Worm (Caenorhabditis elegans): ENCODE results near the gene R151.10.

Gene R151.10

DNA sequence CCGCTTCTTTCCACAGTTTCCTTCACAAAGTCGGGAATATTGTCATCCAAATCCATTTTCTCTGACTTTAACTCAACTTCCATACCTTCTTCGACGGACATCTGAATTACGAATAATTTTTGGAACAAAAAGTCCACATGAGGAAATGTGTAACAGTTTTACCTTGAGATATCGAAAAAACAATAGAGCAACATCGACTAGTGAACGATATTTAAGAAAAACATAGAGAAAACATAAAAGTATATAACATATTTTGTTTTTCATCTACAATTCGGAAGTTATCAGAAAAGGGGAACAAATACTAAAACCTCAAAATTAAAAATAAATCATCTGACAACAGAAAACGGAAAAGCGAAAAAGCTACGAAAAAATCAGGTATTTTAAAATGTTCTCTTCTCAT lies 2.0 kb upstream of the R151.10 start, which contains the start of gene adr-2:
Gene adr-2, minus strand, starts transcription at position 101 of the 400 bp plus-strand sequence.
- no peak for TF ChIP-seq elt-1 (tag; optimal IDR thresholded peaks at IDR 0.05)
- TF ChIP-seq ZK546.5 (tag; optimal IDR thresholded peaks at IDR 0.05), result no peak
- no peak for TF ChIP-seq tbx-2 (tag; optimal IDR thresholded peaks at IDR 0.05)
- no peak for TF ChIP-seq nhr-67 (tag; optimal IDR thresholded peaks at IDR 0.05)
- no peak for TF ChIP-seq R02D3.7 (tag; optimal IDR thresholded peaks at IDR 0.05)
- TF ChIP-seq nhr-11 (tag; optimal IDR thresholded peaks at IDR 0.05), result no peak
- TF ChIP-seq hmg-11 (tag; optimal IDR thresholded peaks at IDR 0.05), result no peak
- no peak for TF ChIP-seq ceh-28 (tag; optimal IDR thresholded peaks at IDR 0.05)
- no peak for TF ChIP-seq nhr-25 (tag; optimal IDR thresholded peaks at IDR 0.05)

DNA sequence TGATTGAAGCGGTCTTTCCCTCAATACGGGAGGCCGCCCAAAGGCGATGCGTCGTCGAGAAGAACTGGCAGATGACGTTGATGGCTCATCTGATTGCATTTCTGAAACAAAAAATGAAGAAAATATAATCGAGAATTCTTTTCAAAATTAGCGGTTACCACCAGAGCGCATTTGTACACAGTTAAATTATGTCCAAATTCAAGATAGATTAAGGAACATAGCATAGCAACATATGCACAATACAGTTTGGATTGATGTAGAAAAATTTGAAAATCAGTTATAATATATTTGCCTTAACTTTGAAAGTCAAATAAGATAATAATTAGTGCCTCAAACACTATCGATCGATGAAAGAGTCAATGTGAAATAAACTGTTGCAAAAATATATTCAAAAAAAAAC lies 1.1 kb downstream of the R151.10 start, which contains the start of gene R151.8:
Gene R151.8, minus strand, starts transcription at position 101 of the 400 bp plus-strand sequence.
- TF ChIP-seq elt-1 (tag; optimal IDR thresholded peaks at IDR 0.05) (no peak), fkh-10 (GFP tag; optimal IDR thresholded peaks at IDR 0.05) (no peak), unc-62 (GFP tag; optimal IDR thresholded peaks at IDR 0.05) (no peak), nhr-11 (tag; optimal IDR thresholded peaks at IDR 0.05) (no peak), aly-2 (tag; optimal IDR thresholded peaks at IDR 0.05) (no peak), ceh-82 (tag; optimal IDR thresholded peaks at IDR 0.05) (no peak), nhr-43 (tag; optimal IDR thresholded peaks at IDR 0.05; ENCODE audit: poor library complexity, severe bottlenecking) (no peak), lin-15B (tag; optimal IDR thresholded peaks at IDR 0.05) (no peak), nfya-1 (tag; optimal IDR thresholded peaks at IDR 0.05; ENCODE audit: insufficient read depth) (no peak), fos-1 (tag; optimal IDR thresholded peaks at IDR 0.05) (no peak), ama-1 (optimal IDR thresholded peaks at IDR 0.05) (no peak), snpc-4 (tag; optimal IDR thresholded peaks at IDR 0.05) (no peak), skn-1 (tag; optimal IDR thresholded peaks at IDR 0.05) (no peak), fkh-2 (tag; optimal IDR thresholded peaks at IDR 0.05) (no peak), tbx-2 (tag; optimal IDR thresholded peaks at IDR 0.05) (no peak), ztf-11 (tag; optimal IDR thresholded peaks at IDR 0.05) (no peak), egl-27 (tag; optimal IDR thresholded peaks at IDR 0.05) (no peak)

DNA sequence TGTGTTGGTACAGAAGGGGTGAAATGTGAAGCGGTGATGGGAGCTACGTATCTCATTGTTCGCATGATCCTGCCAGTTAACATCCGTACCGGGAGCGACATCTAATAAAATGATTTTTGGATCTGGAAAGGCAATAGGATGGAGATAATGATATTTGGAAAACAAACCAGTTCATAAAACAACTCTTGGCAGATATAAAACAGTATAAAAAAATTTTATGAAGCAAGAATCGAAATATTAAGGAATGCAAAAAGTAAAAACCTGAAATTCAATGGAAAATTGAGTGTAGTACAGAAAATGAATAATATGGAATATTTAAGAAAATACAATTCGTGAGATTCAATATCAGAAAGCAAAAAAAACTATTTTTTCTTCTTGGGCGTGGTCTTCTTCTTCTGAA lies 4.1 kb downstream of the R151.10 start, which contains the start of gene hsp-75:
Gene hsp-75, minus strand, starts transcription at position 101 of the 400 bp plus-strand sequence.
- TF ChIP-seq jun-1 (tag; optimal IDR thresholded peaks at IDR 0.05) (no peak), hmg-11 (tag; optimal IDR thresholded peaks at IDR 0.05) (no peak), egl-5 (tag; optimal IDR thresholded peaks at IDR 0.05) (no peak), fos-1 (tag; optimal IDR thresholded peaks at IDR 0.05) (no peak), nhr-28 (tag; optimal IDR thresholded peaks at IDR 0.05) (no peak), lsy-12 (tag; optimal IDR thresholded peaks at IDR 0.05) (no peak), nhr-12 (tag; optimal IDR thresholded peaks at IDR 0.05) (no peak), sea-2 (GFP tag; optimal IDR thresholded peaks at IDR 0.05) (no peak), ceh-28 (tag; optimal IDR thresholded peaks at IDR 0.05) (no peak), eor-1 (tag; optimal IDR thresholded peaks at IDR 0.05) (no peak), ceh-82 (tag; optimal IDR thresholded peaks at IDR 0.05) (no peak), aly-2 (tag; optimal IDR thresholded peaks at IDR 0.05) (no peak), ama-1 (optimal IDR thresholded peaks at IDR 0.05) (no peak), tbx-2 (tag; optimal IDR thresholded peaks at IDR 0.05) (no peak), zag-1 (tag; optimal IDR thresholded peaks at IDR 0.05) (no peak), nhr-43 (tag; optimal IDR thresholded peaks at IDR 0.05; ENCODE audit: poor library complexity, severe bottlenecking) (no peak), pha-4 (tag; optimal IDR thresholded peaks at IDR 0.05) (no peak), nhr-11 (tag; optimal IDR thresholded peaks at IDR 0.05) (no peak)

DNA sequence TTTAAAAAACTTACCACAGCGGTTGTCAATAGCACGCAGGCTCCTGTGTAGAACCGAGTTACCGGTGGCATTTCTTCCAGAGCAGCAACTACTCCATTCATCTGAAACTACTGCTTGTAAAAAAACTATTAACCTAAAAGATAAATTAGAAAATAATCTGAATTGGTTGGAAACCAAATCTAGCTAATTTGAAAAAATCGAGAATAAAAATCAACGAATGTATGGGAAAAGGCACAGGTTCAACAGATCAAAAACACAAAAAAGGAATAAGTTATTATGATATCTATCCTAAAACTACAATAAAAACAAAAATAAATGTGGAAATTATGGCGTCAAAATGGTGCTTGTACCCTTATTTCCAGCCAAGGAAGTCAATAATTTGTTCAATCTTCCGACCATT lies 7.7 kb downstream of the R151.10 start, which contains the start of gene der-2:
Gene der-2, minus strand, starts transcription at position 101 of the 400 bp plus-strand sequence.
- TF ChIP-seq nhr-25 (tag; optimal IDR thresholded peaks at IDR 0.05) (no peak), elt-1 (tag; optimal IDR thresholded peaks at IDR 0.05) (no peak), ztf-4 (tag; optimal IDR thresholded peaks at IDR 0.05) (no peak), ceh-28 (tag; optimal IDR thresholded peaks at IDR 0.05) (no peak), nhr-23 (tag; optimal IDR thresholded peaks at IDR 0.05) (no peak), pha-4 (tag; optimal IDR thresholded peaks at IDR 0.05) (no peak), nhr-12 (tag; optimal IDR thresholded peaks at IDR 0.05) (no peak), mdl-1 (tag; optimal IDR thresholded peaks at IDR 0.05) (no peak), fkh-2 (tag; optimal IDR thresholded peaks at IDR 0.05) (no peak), nhr-76 (tag; optimal IDR thresholded peaks at IDR 0.05) (no peak), jun-1 (tag; optimal IDR thresholded peaks at IDR 0.05) (no peak), hmg-11 (tag; optimal IDR thresholded peaks at IDR 0.05) (no peak), elt-2 (tag; optimal IDR thresholded peaks at IDR 0.05) (no peak), ceh-82 (tag; optimal IDR thresholded peaks at IDR 0.05) (no peak), nhr-67 (tag; optimal IDR thresholded peaks at IDR 0.05) (no peak), eor-1 (tag; optimal IDR thresholded peaks at IDR 0.05) (no peak), nhr-28 (tag; optimal IDR thresholded peaks at IDR 0.05) (no peak)
